Worm (Caenorhabditis elegans) whole organism, L4 larva: Measurements from ENCODE around the gene natb-1.

Experiments
- R02D3.7 ChIP-seq: fragments of 150-350 bp; sonication (generic microtip); optimal IDR thresholded peaks from 3 replicates; lab custom pipeline; 2014; ENCODE audit warnings: missing biosample characterization, missing genetic modification characterization
- aly-2 ChIP-seq: sonication (generic microtip); optimal IDR thresholded peaks from 2 replicates; lab custom pipeline; 2018; ENCODE audit warnings: missing biosample characterization, missing genetic modification characterization
- daf-19 ChIP-seq: fragments of 200-800 bp; sonication (Bioruptor generic); conservative IDR thresholded peaks from 2 replicates; pipeline ENCODE4 v1.3.6; 2022; ENCODE audit warnings: missing genetic modification characterization, missing compliant biosample characterization
- hlh-11 ChIP-seq: fragments of 200-800 bp; sonication (Bioruptor generic); optimal IDR thresholded peaks from 2 replicates; lab custom pipeline; 2018; ENCODE audit warnings: mild to moderate bottlenecking, missing genetic modification characterization, missing compliant biosample characterization
- lin-13 ChIP-seq: fragments of 150-350 bp; optimal IDR thresholded peaks from 2 replicates; lab custom pipeline; 2014; ENCODE audit warnings: missing biosample characterization, missing genetic modification reagents, missing genetic modification characterization
- lin-15B ChIP-seq: fragments of 150-350 bp; sonication (generic microtip); optimal IDR thresholded peaks from 3 replicates; lab custom pipeline; 2014; ENCODE audit warnings: missing biosample characterization, missing genetic modification characterization
- lin-29 ChIP-seq: fragments of 200-800 bp; sonication (Bioruptor generic); IDR thresholded peaks from 2 replicates; pipeline ENCODE4 v1.3.6; 2022; ENCODE audit warnings: missing genetic modification reagents, missing genetic modification characterization, missing compliant biosample characterization
- lir-3 ChIP-seq: sonication (generic microtip); optimal IDR thresholded peaks from 2 replicates; lab custom pipeline; 2016; ENCODE audit warnings: mild to moderate bottlenecking, missing genetic modification characterization, missing compliant biosample characterization
- nhr-11 ChIP-seq: fragments of 150-350 bp; optimal IDR thresholded peaks from 2 replicates; lab custom pipeline; 2014; ENCODE audit warnings: missing biosample characterization, missing genetic modification characterization
- nhr-28 ChIP-seq: fragments of 150-350 bp; optimal IDR thresholded peaks from 2 replicates; lab custom pipeline; 2014; ENCODE audit warnings: missing biosample characterization, missing genetic modification characterization
- unc-130 ChIP-seq: sonication (generic microtip); optimal IDR thresholded peaks from 2 replicates; lab custom pipeline; 2016; ENCODE audit warnings: missing genetic modification reagents, missing genetic modification characterization, missing compliant biosample characterization
- unc-62 ChIP-seq, 3 experiments: fragments of 150-350 bp in 1 of 3; sonication (generic microtip); optimal IDR thresholded peaks in 2 of 3; peaks in 1 of 3; 1 replicate in 1 of 3; 2 replicates in 2 of 3; lab custom pipeline; 2014 to 2017; ENCODE audit warnings: missing biosample characterization in 3 of 3, missing genetic modification characterization in 3 of 3, missing genetic modification reagents in 3 of 3, missing genotype in 1 of 3

- no peak for TF ChIP-seq aly-2 (tag; lab: Kevin White, UChicago)
- TF ChIP-seq unc-62 (GFP tag; optimal IDR thresholded peaks at IDR 0.05 in 1 of 2; lab: Kevin White, UChicago), result no peak
- TF ChIP-seq unc-62 (tag; optimal IDR thresholded peaks at IDR 0.05; lab: Kevin White, UChicago), result no peak
- TF ChIP-seq nhr-28 (tag; lab: Kevin White, UChicago), result no peak
- no peak for TF ChIP-seq nhr-11 (tag; lab: Kevin White, UChicago)
- TF ChIP-seq lin-29 (GFP tag; lab: Robert Waterston, UW), result no peak
- TF ChIP-seq lin-15B (tag; lab: Kevin White, UChicago), result no peak
- no peak for TF ChIP-seq daf-19 (GFP tag; lab: Robert Waterston, UW)
- no peak for TF ChIP-seq unc-130
- no peak for TF ChIP-seq lir-3 (tag; lab: Kevin White, UChicago)
- no peak for TF ChIP-seq hlh-11 (tag; lab: Kevin White, UChicago)
- no peak for TF ChIP-seq R02D3.7 (tag; lab: Kevin White, UChicago)
- no peak for TF ChIP-seq lin-13
Measured at ce11 chrV:7932998-7933397, 50.2 kb downstream of the natb-1 start, which contains the start of gene ncx-10.
